Worm (Caenorhabditis elegans): ENCODE data around the gene rpl-21.

ce11 chrIII:8137777-8138176 lies 7.8 kb upstream of the rpl-21 start, which contains the start of gene hsp-12.2:
- TF ChIP-seq ceh-91 (GFP tag; IDR thresholded peaks at IDR 0.05) (no peak), gei-17 (GFP tag; optimal IDR thresholded peaks at IDR 0.05) (no peak), pha-4 (tag; optimal IDR thresholded peaks at IDR 0.05) (no peak), ztf-26 (tag; optimal IDR thresholded peaks at IDR 0.05) (no peak)

All from whole organism, young adult.